Worm (Caenorhabditis elegans) whole organism, dauer: ENCODE data around the gene sru-13.

ENCODE experiments used
- unc-62 ChIP-seq: sonication (generic microtip); optimal IDR thresholded peaks from 2 replicates; lab custom pipeline; 2017; ENCODE audit warnings: missing biosample characterization, missing genetic modification reagents, missing genetic modification characterization

The sru-13 gene

ce11 chrIV:12522521-12522920, at the start of gene sru-13:
sru-13 (minus strand) TSS chrIV:12522621.
- no peak for TF ChIP-seq unc-62 (GFP tag; lab: Kevin White, UChicago)

DNA sequence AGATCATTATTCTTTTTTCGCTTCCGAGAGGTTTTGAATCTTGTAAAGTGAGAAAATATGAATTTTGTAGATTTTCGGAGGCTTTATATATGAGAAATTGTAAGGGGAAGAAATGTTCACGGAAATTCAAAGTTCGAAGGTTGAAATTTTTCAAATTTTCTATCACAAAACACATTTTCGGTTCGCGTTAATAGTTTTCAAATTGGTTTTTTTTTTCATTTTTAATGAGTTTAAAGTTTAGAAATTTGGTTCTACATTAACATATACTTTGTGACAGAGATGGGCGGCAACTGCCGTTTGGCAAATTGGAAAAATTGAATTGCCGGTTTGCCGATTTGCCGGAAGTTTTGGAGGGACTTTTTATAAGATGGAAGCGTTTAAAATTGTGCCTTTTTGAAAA, 48.6 kb upstream of the sru-13 start, which contains the start of gene K08E7.4:
Gene K08E7.4 (minus strand): TSS at position 101 of the 400 bp plus-strand sequence.
- TF ChIP-seq unc-62 (GFP tag; lab: Kevin White, UChicago), result no peak

DNA sequence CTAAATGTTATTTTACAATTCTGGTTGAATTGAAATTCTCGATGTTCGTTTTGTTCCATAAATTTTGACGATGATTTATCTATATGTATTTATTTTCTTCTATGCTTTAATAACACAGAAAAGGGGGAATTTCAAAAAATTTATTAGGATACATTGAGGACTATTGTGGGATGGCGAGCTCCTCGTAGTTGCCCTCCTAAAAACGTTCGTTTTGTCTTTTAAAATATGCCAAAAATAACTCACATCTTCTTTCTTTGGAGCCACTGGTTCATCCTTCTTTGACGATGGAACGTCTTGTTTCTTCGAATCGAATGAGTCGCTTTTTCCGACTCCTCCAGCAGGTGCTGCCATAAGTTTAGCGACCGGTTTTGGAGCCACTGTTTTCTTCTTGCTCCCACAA, 48.1 kb upstream of the sru-13 start:
- TF ChIP-seq unc-62 (GFP tag; lab: Kevin White, UChicago), result no peak

ce11 chrIV:12567176-12567892, 44.9 kb upstream of the sru-13 start, which contains the start of the genes hsb-1 and let-99:
hsb-1 (minus strand) TSS chrIV:12567226.
let-99 (plus strand) TSS chrIV:12567842.
- no peak for TF ChIP-seq unc-62 (GFP tag; lab: Kevin White, UChicago)

DNA sequence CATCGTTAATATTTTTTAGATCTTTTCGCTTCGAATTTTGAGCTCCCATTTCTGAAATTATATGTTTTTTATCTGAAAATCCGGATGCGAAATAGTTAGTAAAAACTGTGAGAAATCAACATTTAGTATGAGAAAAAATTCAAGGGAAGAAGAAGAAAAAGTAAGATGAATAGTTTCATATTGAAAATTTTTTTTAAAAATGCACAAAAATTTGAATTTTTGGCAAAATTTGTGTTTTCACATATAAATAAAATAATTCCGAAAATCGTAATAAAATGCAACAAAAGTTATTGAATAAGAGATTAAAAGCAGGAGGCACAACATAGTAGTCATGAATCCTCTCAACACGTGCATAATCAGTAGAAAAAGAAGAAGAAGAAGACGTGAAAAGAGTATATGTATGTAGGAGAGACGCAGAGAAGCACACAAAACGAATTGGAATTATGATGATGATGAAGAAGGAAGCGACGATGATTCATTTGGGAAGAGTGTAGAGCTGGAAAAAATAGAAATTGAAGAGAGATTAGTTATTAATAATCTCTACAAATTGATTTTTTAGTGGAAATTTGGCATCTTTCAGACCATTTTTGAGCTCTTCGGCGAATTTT, 43.6 kb upstream of the sru-13 start, which contains the start of gene eak-7:
Gene eak-7 (minus strand): TSS at position 51 of the 608 bp plus-strand sequence.
- no peak for TF ChIP-seq unc-62 (GFP tag; lab: Kevin White, UChicago)

ce11 chrIV:12560568-12560967, 38.1 kb upstream of the sru-13 start, which contains the start of gene snb-7:
snb-7 (plus strand) TSS chrIV:12560868.
- TF ChIP-seq unc-62 (GFP tag; lab: Kevin White, UChicago), result no peak

DNA sequence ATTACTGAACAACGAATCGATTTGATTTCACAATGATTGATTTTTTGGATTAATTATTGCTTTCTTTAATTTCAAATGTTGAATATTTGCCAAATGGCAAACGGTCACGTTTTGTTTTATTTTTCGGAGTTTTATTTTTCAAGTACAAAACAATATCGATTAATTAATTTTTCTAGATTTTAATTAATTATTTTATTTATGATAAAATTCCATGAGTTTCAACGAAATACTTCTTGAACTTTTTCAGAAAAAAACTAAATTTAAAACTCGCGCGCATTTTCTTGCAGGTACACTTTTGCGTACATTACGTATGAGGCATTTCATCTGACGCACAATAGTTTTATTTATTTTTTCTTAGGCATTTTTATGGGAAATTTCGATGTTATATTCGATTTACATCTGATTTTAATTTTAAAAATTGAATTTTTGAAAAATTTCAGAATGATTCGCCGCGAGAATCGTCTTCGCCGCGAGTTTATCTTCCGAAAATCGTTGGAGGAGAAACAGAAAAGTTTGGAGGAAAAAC, 36.6 kb upstream of the sru-13 start, which contains the start of the genes ZK795.2 and ZK795.3:
Gene ZK795.2 (minus strand): TSS at position 51 of the 526 bp plus-strand sequence.
Gene ZK795.3 (plus strand): TSS at position 441 of the 526 bp plus-strand sequence.
- TF ChIP-seq unc-62 (GFP tag; lab: Kevin White, UChicago), result no peak

ce11 chrIV:12551944-12552343, 29.5 kb upstream of the sru-13 start:
- TF ChIP-seq unc-62 (GFP tag; lab: Kevin White, UChicago), result no peak

DNA sequence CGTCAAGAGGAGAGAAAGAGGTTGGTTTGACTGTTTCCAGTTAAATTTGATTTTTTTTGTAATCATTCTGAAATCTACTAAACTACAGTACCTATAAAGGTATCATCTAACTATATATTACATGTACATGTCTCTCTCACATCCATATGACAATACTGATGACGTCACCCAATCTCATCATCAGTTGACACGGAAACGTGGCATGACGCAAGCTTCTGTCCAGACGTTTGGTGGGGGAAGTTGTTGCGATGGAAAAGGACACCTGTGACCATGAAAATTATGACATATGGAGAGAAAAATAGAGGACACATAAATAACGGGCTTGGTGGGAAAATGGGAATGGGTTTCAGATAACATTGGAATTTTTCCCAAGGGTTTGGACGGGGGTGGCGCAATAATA, 26.6 kb upstream of the sru-13 start:
- TF ChIP-seq unc-62 (GFP tag; lab: Kevin White, UChicago), result no peak

DNA sequence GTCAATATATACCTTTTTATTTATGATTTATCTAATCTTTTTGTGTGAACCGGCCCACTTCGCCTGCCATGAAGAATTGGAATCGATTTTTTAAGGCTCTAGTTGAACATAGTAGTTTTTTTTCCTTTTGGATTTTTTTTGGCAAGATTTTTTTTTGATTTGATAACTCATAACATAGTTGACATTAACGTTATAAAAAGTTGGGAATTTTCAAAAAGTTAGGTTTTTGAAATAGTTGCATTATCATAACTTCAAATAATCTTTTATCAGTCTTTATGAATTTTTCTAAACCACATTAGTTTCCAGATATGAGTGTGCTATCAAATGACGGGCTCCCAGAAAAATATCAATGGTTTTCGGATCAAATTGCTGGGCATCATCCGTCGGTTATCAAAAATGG, 25.4 kb upstream of the sru-13 start, which contains the start of gene ipmk-1:
Gene ipmk-1 (plus strand): TSS at position 301 of the 400 bp plus-strand sequence.
- TF ChIP-seq unc-62 (GFP tag; lab: Kevin White, UChicago), result no peak

DNA sequence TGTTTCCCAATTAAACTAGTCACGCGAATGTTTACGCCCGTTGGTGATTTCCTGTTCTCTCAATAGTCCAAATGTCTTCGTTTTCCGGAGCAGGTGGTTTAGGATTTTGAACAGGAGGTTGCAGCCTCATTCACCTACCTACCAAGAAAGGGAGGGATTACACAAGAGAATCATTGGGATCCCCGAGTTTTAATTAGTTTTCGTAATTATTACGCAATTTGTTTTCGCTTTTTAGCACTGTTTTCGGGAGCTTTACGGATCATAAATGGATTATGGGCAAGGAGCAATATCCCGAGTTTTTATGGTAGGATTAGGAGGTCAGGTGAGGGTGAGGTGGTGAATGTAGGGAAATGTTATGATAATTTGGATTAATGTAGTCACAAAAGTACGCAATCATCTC, 23.5 kb upstream of the sru-13 start:
- no peak for TF ChIP-seq unc-62 (GFP tag; lab: Kevin White, UChicago)

DNA sequence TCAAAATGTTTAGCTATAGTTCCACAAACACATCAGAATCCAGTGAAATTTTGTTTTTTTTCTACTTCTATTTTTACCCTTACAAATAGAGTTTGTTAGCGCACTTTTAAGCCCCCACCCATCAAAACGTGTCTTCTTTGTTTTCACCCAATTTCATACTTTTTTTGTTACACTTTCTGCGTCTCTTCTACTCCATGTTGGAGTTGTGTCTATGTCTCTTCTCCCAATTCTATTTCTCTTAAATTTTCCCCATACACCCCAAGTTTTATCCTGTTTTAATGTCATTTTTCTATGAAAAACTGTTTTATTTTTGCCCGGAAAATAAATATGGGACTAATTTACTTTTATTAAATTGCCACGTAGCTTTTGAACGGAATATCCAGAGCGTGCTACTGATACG, 23.0 kb upstream of the sru-13 start:
- no peak for TF ChIP-seq unc-62 (GFP tag; lab: Kevin White, UChicago)

ce11 chrIV:12544624-12545023, 22.2 kb upstream of the sru-13 start:
- no peak for TF ChIP-seq unc-62 (GFP tag; lab: Kevin White, UChicago)

ce11 chrIV:12542011-12542410, 19.6 kb upstream of the sru-13 start, which contains the start of gene ham-1:
ham-1 (plus strand) TSS chrIV:12542183.
- no peak for TF ChIP-seq unc-62 (GFP tag; lab: Kevin White, UChicago)

- TF ChIP-seq unc-62 (GFP tag; lab: Kevin White, UChicago), result no peak
Measured at ce11 chrIV:12540242-12540641, 17.8 kb upstream of the sru-13 start.

- no peak for TF ChIP-seq unc-62 (GFP tag; lab: Kevin White, UChicago)
Measured at ce11 chrIV:12537694-12538093, 15.3 kb upstream of the sru-13 start.
